Worm (Caenorhabditis elegans) whole organism, L4/young adult: ENCODE data around the gene fbxa-141.

Experiments used
- dao-5 ChIP-seq: sonication (generic microtip); optimal IDR thresholded peaks from 2 replicates; lab custom pipeline; 2016; ENCODE audit warnings: missing genotype, missing genetic modification characterization, moderate library complexity, missing compliant biosample characterization
- him-1 ChIP-seq: sonication (generic microtip); optimal IDR thresholded peaks from 2 replicates; lab custom pipeline; 2016; ENCODE audit warnings: missing genotype, missing genetic modification reagents, missing genetic modification characterization, missing compliant biosample characterization

DNA sequence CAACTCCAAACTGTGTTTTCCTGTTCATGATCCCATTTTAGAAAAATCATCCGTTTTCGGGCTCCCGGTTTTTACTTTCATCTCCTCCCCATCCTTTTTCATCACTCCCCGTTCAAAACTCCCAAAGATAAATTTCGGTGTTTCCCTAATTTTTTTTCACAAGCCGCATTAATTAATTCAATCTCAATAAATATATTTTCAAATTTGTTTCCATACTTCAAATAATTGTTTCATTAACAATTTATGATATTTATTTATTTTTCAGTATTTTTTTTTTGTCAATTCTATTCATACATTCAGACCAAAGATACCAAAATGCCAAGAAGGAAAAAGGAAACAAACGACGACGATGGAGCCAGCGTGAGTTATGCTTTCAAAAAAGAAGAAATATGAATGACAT is 7.7 kb upstream of the fbxa-141 start, which contains the start of gene D1025.1:
- TF ChIP-seq dao-5 (no peak), him-1 (tag; lab: Kevin White, UChicago) (no peak)
